Fruit fly (Drosophila melanogaster): Measurements from ENCODE around the gene CG5969.

Gene CG5969

DNA sequence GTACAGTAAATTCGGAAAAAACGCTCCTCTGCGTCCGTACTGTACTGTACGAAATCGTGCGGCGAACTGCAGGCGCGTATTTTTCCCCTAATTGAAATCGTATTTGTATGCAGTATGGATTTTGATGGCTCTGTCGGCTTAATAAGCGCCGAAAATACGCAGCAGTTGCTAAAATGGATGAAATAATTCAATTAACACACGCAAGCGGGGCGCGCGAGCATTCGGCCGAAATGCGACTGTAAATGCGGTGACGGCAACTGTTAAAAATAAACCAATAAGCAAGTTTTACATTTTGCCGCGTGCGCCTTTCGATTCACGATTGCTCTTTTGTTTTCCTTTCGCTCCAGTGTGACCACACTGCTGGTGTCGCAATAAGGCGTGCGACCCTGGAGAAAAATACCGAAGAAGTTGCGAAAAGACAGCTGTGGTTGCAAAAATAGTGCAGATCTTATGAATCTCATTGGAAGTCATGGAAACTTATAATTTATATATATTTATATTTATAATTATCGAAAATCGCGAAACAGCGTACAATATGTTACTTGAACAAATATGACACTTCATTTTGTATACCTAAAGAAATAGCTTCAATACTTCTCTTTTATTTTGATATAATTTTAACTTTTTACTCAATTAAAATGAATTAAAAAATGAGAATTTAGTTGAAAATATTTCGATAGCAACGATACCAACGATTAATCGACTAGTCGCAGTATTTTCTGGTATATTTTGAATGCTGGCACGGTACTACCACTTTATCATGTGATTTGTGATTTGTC lies at the start of gene CG5969, which contains the start of gene CG32428:
CG5969 (plus strand) TSS at position 763 of the 779 bp plus-strand sequence.
CG32428 (minus strand) TSS at position 703 of the 779 bp plus-strand sequence.
- no peak for TF ChIP-seq Sin3A (optimal IDR thresholded peaks at IDR 0.05)
- no peak for TF ChIP-seq ttk (optimal IDR thresholded peaks at IDR 0.05)
- no peak for TF ChIP-seq Myc (optimal IDR thresholded peaks at IDR 0.05)
- TF ChIP-seq insv (optimal IDR thresholded peaks at IDR 0.05) = no peak
- TF ChIP-seq h (optimal IDR thresholded peaks at IDR 0.05) = no peak
- no peak for TF ChIP-seq psq (optimal IDR thresholded peaks at IDR 0.05)

DNA sequence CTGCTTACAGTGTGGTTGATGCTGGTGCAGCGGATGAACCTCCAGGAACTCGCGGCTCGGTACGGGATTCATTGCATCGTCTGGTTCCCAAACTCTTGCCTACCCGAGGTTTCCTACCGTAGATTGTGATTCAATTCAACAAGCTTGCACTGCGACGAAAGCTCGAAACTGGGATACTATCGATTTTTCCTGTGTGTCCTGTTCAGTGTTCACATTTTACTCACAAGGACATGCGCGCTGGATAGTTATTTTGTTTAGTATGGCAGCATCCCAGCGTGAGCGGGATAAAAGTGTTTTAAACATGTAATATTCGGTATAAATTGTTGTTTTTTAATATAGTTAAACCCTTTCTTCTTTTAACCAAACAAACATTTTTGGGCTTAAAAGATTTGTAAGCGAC lies 47.7 kb upstream of the CG5969 start, which contains the start of gene CG5282:
CG5282 (minus strand) TSS at position 184 of the 400 bp plus-strand sequence.
- TF ChIP-seq ttk (optimal IDR thresholded peaks at IDR 0.05) (no peak), Sin3A (optimal IDR thresholded peaks at IDR 0.05) (no peak)

DNA sequence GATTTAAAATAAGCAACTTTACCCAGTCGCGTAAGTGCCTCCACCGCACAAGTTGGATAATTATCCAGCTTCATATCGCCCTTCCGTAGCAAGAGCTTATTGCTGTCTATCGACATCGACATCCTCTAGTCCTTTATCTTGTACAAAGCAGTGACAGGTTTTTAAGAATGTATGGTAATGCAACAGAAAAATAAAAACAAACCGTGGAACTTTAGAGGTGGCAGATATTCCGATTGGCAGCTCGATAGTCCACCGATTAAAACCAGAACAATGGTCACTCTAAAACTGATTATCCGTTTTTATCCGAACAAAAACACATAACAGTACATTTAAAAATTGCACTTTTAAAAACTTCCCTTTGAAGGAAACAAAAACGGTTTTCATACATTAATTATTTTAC lies 46.1 kb upstream of the CG5969 start, which contains the start of gene CG5274:
CG5274 (minus strand) TSS at position 218 of the 400 bp plus-strand sequence.
- TF ChIP-seq insv (optimal IDR thresholded peaks at IDR 0.05) = no peak

DNA sequence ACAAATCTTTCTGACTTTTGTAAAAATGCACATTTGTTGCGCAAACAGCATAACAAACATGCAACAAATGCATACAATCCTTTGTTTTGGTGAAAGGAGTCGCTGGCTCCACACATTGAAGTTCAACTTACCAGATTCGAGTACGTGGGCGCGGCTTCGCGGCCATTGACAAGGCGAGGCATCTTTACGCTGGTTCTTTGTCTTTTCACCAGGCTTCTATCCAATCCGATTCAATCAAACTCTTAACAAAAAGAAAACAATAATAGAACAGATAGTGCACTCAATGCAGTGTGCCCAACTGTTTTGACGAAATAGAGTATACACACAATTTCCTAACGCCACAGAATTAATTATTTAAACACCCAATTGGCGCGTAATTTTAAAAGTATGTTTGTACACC lies 43.4 kb upstream of the CG5969 start, which contains the start of gene CG5262:
CG5262 (minus strand) TSS at position 294 of the 400 bp plus-strand sequence.
- TF ChIP-seq ttk (optimal IDR thresholded peaks at IDR 0.05) (no peak), Sin3A (optimal IDR thresholded peaks at IDR 0.05) (no peak), h (optimal IDR thresholded peaks at IDR 0.05) (no peak), insv (optimal IDR thresholded peaks at IDR 0.05) (no peak)

DNA sequence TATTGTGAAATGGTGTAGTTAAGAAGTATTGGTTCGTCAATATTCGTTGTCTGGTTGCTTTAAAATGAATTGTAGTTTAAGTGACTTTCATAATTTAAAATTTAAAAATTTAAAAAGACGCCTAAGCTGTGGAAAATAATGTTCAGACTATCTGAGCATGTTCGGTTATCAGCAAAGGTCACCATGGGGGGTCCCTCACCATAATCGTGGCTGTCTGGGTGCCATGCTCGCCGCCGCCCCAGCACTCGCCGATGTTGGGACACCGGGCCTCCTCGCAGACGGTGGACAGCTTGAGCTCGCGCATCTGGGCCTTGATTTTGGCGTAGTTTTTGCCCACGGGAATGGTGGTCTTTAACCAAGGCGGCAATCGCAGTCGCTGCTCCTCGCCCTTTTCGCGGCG lies 42.0 kb upstream of the CG5969 start:
- TF ChIP-seq h (optimal IDR thresholded peaks at IDR 0.05) (no peak), Sin3A (optimal IDR thresholded peaks at IDR 0.05) (no peak), insv (optimal IDR thresholded peaks at IDR 0.05) (no peak), psq (optimal IDR thresholded peaks at IDR 0.05) (no peak), Myc (optimal IDR thresholded peaks at IDR 0.05) (no peak), ttk (optimal IDR thresholded peaks at IDR 0.05) (no peak)

DNA sequence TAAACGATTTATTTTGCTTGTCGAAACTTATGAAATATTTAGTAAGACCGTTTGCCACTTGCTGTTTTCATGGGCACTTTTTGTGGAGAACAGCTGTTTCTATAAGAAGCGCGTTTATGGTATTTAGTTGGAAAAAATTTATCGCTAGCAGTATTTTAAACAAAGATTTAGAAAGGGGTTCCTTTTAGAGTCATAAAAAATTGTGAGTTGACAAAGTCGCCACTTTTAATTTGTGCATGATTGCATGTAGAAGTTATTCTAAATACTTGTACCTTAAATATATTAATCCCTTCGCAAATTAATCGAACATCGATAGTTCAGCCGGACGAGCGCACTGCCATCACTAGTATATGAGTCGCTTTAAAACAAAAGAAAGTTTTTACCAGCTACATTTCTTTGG lies 41.3 kb upstream of the CG5969 start, which contains the start of the genes Las and Psn:
Las (minus strand) TSS at position 65 of the 400 bp plus-strand sequence.
Psn (plus strand) TSS at position 172 of the 400 bp plus-strand sequence.
- TF ChIP-seq Myc (optimal IDR thresholded peaks at IDR 0.05) (no peak), Sin3A (optimal IDR thresholded peaks at IDR 0.05) (no peak), ttk (optimal IDR thresholded peaks at IDR 0.05) (no peak), h (optimal IDR thresholded peaks at IDR 0.05) (no peak), insv (optimal IDR thresholded peaks at IDR 0.05) (no peak), psq (optimal IDR thresholded peaks at IDR 0.05) (no peak)

DNA sequence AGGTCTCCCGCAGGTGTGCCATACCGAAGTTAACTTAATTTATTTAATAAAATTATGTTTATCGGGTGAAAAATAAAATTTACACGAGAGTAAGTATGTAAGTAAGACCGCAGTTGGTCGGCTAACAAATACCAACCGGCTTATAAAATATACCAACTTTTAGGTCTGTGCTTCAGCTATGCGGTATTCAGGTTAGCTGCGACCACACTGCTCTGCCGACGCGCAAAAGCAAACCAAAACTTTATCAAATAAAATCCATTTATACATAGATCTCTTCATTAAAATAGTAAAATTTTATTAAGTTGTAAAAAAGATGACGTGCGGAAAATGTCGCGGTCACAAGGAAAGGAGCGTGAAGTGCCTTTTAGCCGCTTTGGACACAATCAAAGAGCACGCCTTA lies 37.5 kb upstream of the CG5969 start, which contains the start of the genes mRpL15 and CtIP:
mRpL15 (minus strand) TSS at position 141 of the 400 bp plus-strand sequence.
CtIP (plus strand) TSS at position 182 of the 400 bp plus-strand sequence.
- TF ChIP-seq h (optimal IDR thresholded peaks at IDR 0.05) (no peak), ttk (optimal IDR thresholded peaks at IDR 0.05) (no peak), Sin3A (optimal IDR thresholded peaks at IDR 0.05) (no peak), insv (optimal IDR thresholded peaks at IDR 0.05) (no peak), Myc (optimal IDR thresholded peaks at IDR 0.05) (no peak), psq (optimal IDR thresholded peaks at IDR 0.05) (no peak)

DNA sequence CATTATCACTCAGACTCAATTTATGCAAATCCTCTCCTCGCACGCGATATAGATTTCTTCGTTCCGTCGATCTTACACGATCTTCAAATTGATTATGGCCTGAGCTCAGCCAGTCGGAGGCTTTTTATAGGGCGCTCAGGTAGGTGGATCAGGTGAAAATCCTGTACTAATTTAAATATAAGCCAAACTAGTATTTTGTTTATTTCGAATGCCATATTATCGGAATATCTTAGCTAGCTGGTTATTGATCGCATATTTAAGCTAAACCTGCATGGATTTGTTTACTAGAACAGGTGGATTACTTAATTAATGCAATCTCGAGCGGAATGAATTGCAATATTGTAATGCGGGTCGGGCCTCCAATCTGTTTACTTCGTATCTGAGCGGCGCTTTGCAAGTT lies 33.8 kb upstream of the CG5969 start, which contains the start of gene Hpd:
Hpd (minus strand) TSS at position 101 of the 400 bp plus-strand sequence.
- TF ChIP-seq ttk (optimal IDR thresholded peaks at IDR 0.05) = no peak
- TF ChIP-seq insv (optimal IDR thresholded peaks at IDR 0.05) = no peak
- no peak for TF ChIP-seq Myc (optimal IDR thresholded peaks at IDR 0.05)
- no peak for TF ChIP-seq h (optimal IDR thresholded peaks at IDR 0.05)
- TF ChIP-seq Sin3A (optimal IDR thresholded peaks at IDR 0.05) = no peak
- TF ChIP-seq psq (optimal IDR thresholded peaks at IDR 0.05) = no peak

DNA sequence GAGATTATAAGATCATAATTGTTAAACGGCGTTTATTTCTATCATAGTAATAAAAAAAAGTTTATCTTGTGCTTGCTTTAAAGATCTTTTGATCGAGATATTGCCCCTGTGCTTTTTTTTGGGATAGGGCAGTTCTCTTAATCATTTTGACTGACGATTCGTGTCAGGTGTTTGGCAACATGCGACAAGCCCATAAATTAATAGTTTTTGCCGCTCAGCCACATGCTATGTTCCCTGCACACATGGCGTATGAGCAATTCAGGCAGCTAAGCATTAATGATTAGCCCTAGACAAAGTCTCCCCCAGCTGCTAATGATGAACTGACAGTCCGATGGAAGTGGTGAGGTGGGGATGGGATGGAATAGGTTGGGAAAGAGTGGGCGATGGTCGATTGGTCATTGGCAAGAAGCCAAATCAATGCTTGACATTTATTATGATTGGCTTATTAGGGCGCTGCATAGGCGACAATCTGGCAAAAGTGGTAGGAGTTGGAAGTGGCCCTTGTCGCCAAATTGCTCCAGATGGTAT lies 32.6 kb upstream of the CG5969 start:
- TF ChIP-seq Myc (optimal IDR thresholded peaks at IDR 0.05) (no peak), psq (optimal IDR thresholded peaks at IDR 0.05) (no peak), h (optimal IDR thresholded peaks at IDR 0.05) (no peak), ttk (optimal IDR thresholded peaks at IDR 0.05) (no peak), Sin3A (optimal IDR thresholded peaks at IDR 0.05) (no peak), insv (optimal IDR thresholded peaks at IDR 0.05) (no peak)

DNA sequence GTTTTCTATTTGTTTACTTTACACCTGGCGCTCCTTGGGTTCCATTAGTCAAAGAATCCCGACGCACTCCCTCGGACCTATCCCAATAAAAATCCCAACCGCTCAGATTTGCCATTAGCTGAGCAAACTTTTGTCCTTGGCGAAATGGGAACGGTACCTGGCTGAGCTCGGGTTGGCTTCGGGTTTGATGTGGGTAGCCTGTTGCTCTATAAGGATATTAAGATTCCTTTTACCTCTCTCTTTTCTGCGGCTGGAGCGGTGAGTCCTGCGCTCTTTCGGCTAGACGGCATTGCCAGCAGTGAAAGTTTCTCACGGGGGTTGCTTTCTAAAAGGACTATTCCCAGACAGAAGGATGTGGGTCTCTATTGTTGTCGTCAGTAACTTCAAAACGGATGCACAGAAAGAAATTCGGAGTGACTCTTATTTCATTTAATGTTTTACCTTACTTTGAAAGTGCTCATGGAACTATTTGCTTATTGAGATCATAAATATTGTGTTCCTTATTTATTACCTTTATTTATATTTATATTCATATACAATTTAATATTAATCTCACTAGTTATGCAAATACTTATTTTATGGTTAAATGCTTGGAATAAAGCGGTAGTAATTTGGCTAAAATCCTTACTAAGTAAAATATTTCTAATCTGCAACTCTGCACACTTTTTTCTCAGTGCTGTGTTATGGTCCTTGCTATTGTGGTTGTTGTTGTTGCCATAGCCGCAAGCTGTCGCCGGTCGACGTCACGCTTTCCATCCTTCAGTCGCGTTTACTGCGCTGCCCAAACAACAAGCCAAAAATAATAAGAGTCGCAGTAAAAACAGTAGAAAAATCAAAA lies 31.7 kb upstream of the CG5969 start, which contains the start of gene CG5910:
CG5910 (plus strand) TSS at position 788 of the 838 bp plus-strand sequence.
- TF ChIP-seq insv (optimal IDR thresholded peaks at IDR 0.05) (no peak), h (optimal IDR thresholded peaks at IDR 0.05) (no peak), Sin3A (optimal IDR thresholded peaks at IDR 0.05) (no peak), ttk (optimal IDR thresholded peaks at IDR 0.05) (no peak), psq (optimal IDR thresholded peaks at IDR 0.05) (no peak), Myc (optimal IDR thresholded peaks at IDR 0.05) (no peak)

DNA sequence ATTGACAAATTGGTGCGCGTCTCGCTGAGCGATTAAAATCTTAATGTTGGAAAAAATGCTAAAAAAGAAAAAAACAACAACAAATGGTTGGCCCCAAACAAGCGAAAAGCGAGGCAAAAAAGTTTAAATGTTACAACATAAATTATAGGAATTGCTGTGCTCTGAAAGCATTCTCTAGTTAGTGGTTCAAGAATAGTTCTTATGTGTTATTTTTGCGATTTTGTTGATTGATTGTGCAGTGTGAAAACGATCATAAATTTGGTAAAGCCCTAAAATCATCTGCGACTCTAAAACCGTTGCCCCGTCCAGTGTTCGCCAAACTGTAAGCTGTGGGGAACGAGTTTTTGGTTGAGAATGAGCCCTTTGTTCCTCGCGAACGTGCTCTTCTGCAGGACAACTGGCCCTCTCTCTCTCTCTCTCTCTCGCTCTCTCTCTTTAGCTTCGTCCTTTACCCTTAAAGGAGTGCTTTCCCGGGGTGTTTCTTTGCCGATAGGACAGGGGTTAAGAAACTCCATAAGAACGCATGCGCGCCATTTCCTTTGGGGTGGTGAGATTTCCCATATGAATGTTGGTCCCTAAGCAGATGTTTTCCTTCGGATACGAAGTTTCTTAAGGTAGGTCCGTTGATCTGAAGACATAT lies 30.8 kb upstream of the CG5969 start:
- TF ChIP-seq insv (optimal IDR thresholded peaks at IDR 0.05) (no peak), psq (optimal IDR thresholded peaks at IDR 0.05) (no peak), h (optimal IDR thresholded peaks at IDR 0.05) (no peak), Sin3A (optimal IDR thresholded peaks at IDR 0.05) (no peak)

Data from Kc167 (cell line).